Fruit fly (Drosophila melanogaster) whole organism, pupa: ENCODE data around the gene CG32801.

Experiments used
- CG10348 ChIP-seq: fragments of 200-800 bp; sonication (Bioruptor generic); IDR thresholded peaks from 2 replicates; pipeline ENCODE4 v1.3.6; 2022; ENCODE audit warnings: missing biosample characterization, missing genetic modification characterization
- CG12605 ChIP-seq: fragments of 200-800 bp; sonication (Bioruptor generic); IDR thresholded peaks from 2 replicates; pipeline ENCODE4 v1.3.6; 2022; ENCODE audit warnings: missing biosample characterization, missing genetic modification characterization
- CG13204 ChIP-seq: fragments of 200-800 bp; sonication (Bioruptor generic); optimal IDR thresholded peaks from 2 replicates; lab custom pipeline; 2018; ENCODE audit warnings: missing biosample characterization, mild to moderate bottlenecking, missing genetic modification characterization, moderate library complexity
- CG14655 ChIP-seq: fragments of 200-800 bp; sonication (Bioruptor generic); optimal IDR thresholded peaks from 3 replicates; lab custom pipeline; 2017; ENCODE audit warnings: mild to moderate bottlenecking, missing biosample characterization, missing genetic modification reagents, missing genetic modification characterization
- CG15710 ChIP-seq: fragments of 200-800 bp; sonication (Bioruptor generic); optimal IDR thresholded peaks from 2 replicates; lab custom pipeline; 2018; ENCODE audit warnings: missing biosample characterization, mild to moderate bottlenecking, missing genetic modification characterization, moderate library complexity
- CG17806 ChIP-seq: fragments of 200-800 bp; sonication (Bioruptor generic); optimal IDR thresholded peaks from 2 replicates; lab custom pipeline; 2018; ENCODE audit warnings: missing biosample characterization, mild to moderate bottlenecking, missing genetic modification characterization, moderate library complexity
- CG32121 ChIP-seq: fragments of 200-800 bp; sonication (Bioruptor generic); IDR thresholded peaks from 2 replicates; pipeline ENCODE4 v1.3.6; 2022; ENCODE audit warnings: missing biosample characterization, missing genetic modification characterization
- CG34367 ChIP-seq: fragments of 200-800 bp; sonication (Bioruptor generic); optimal IDR thresholded peaks from 2 replicates; lab custom pipeline; 2018; ENCODE audit warnings: missing biosample characterization, mild to moderate bottlenecking, missing genetic modification characterization
- CG4496 ChIP-seq: fragments of 200-800 bp; sonication (Bioruptor generic); IDR thresholded peaks from 3 replicates; pipeline ENCODE4 v1.3.6; 2022; ENCODE audit warnings: missing biosample characterization, missing genetic modification characterization
- CG8159 ChIP-seq: fragments of 200-800 bp; sonication (Bioruptor generic); optimal IDR thresholded peaks from 3 replicates; lab custom pipeline; 2018; ENCODE audit warnings: missing biosample characterization, mild to moderate bottlenecking, missing genetic modification characterization, moderate library complexity
- CG8301 ChIP-seq: fragments of 200-800 bp; sonication (Bioruptor generic); optimal IDR thresholded peaks from 2 replicates; lab custom pipeline; 2018; ENCODE audit warnings: missing biosample characterization, mild to moderate bottlenecking, missing genetic modification characterization
- CG9948 ChIP-seq: fragments of 200-800 bp; sonication (Bioruptor generic); optimal IDR thresholded peaks from 2 replicates; lab custom pipeline; 2018; ENCODE audit warnings: missing biosample characterization, mild to moderate bottlenecking, missing genetic modification characterization, moderate library complexity
- D1 ChIP-seq: fragments of 200-800 bp; sonication (Bioruptor generic); optimal IDR thresholded peaks from 2 replicates; lab custom pipeline; 2018; ENCODE audit warnings: missing biosample characterization, mild to moderate bottlenecking, missing genetic modification characterization, moderate library complexity
- EcR ChIP-seq: fragments of 200-800 bp; sonication (Bioruptor generic); optimal IDR thresholded peaks from 3 replicates; lab custom pipeline; 2019; ENCODE audit warnings: missing biosample characterization, missing genetic modification characterization, mild to moderate bottlenecking, moderate library complexity, missing genetic modification reagents
- Ets98B ChIP-seq: fragments of 200-800 bp; sonication (Bioruptor generic); IDR thresholded peaks from 2 replicates; pipeline ENCODE4 v1.3.6; 2022; ENCODE audit warnings: missing biosample characterization, missing genetic modification characterization
- Pif1A ChIP-seq: fragments of 200-800 bp; sonication (Bioruptor generic); optimal IDR thresholded peaks from 3 replicates; lab custom pipeline; 2016; ENCODE audit warnings: missing biosample characterization, missing genetic modification characterization
- Pif1B ChIP-seq: fragments of 200-800 bp; sonication (Bioruptor generic); optimal IDR thresholded peaks from 3 replicates; lab custom pipeline; 2016; ENCODE audit warnings: missing biosample characterization, missing genetic modification characterization
- Snoo ChIP-seq: fragments of 200-800 bp; sonication (Bioruptor generic); optimal IDR thresholded peaks from 3 replicates; lab custom pipeline; 2017; ENCODE audit warnings: missing biosample characterization, mild to moderate bottlenecking, missing genetic modification characterization, inconsistent platforms
- fd96Ca ChIP-seq: fragments of 200-800 bp; sonication (Bioruptor generic); IDR thresholded peaks from 3 replicates; pipeline ENCODE4 v1.3.6; 2022; ENCODE audit warnings: missing biosample characterization, missing genetic modification characterization
- gl ChIP-seq: fragments of 200-800 bp; sonication (Bioruptor generic); optimal IDR thresholded peaks from 2 replicates; lab custom pipeline; 2018; ENCODE audit warnings: missing biosample characterization, mild to moderate bottlenecking, missing genetic modification characterization
- rn ChIP-seq: fragments of 200-800 bp; sonication (Bioruptor generic); IDR thresholded peaks from 2 replicates; pipeline ENCODE4 v1.3.6; 2022; ENCODE audit warnings: missing biosample characterization, missing genetic modification characterization

The CG32801 gene

dm6 chrX:1947178-1947872 lies 44.3 kb upstream of the CG32801 start:
- peak; percentile 93 for TF ChIP-seq CG13204 (GFP tag; lab: Kevin White, UChicago)
- peak; percentile 94 for TF ChIP-seq D1 (tag; lab: Kevin White, UChicago)
- TF ChIP-seq rn: peak; percentile 95
- TF ChIP-seq CG12605 (GFP tag; lab: Robert Waterston, UW): peak; percentile 97
- TF ChIP-seq CG8159 (tag; lab: Kevin White, UChicago): peak; percentile 96
- TF ChIP-seq CG15710 (tag; lab: Kevin White, UChicago): peak; percentile 97
- peak; percentile 65 for TF ChIP-seq CG10348 (GFP tag; lab: Robert Waterston, UW)
- peak; percentile 98 for TF ChIP-seq Snoo (tag; lab: Kevin White, UChicago)
- peak; percentile 98 for TF ChIP-seq CG9948 (tag; lab: Kevin White, UChicago)
- TF ChIP-seq gl (tag; lab: Kevin White, UChicago): peak; percentile 92
- peak; percentile 97 for TF ChIP-seq CG17806 (tag; lab: Kevin White, UChicago)
- TF ChIP-seq CG8301 (tag; lab: Kevin White, UChicago): peak; percentile 98
- peak; percentile 96 for TF ChIP-seq EcR
- peak; percentile 99 for TF ChIP-seq Pif1A (GFP tag; lab: Kevin White, UChicago)
- TF ChIP-seq Ets98B (GFP tag; lab: Robert Waterston, UW): peak; percentile 98
- TF ChIP-seq fd96Ca (GFP tag; lab: Robert Waterston, UW): peak; percentile 99
- peak; percentile 97 for TF ChIP-seq CG34367 (tag; lab: Kevin White, UChicago)
- peak; percentile 99 for TF ChIP-seq CG14655 (GFP tag; lab: Kevin White, UChicago)
- TF ChIP-seq CG32121 (GFP tag; lab: Robert Waterston, UW): peak; percentile 98
- TF ChIP-seq Pif1B (GFP tag; lab: Kevin White, UChicago): peak; percentile 98
- TF ChIP-seq CG4496: peak; percentile 99

- TF ChIP-seq CG13204 (GFP tag; lab: Kevin White, UChicago) (no peak), CG4496 (no peak), rn (no peak), Ets98B (GFP tag; lab: Robert Waterston, UW) (no peak), EcR (peak; percentile 95), CG17806 (tag; lab: Kevin White, UChicago) (no peak)
Observed at dm6 chrX:1945241-1945640, 42.3 kb upstream of the CG32801 start.

dm6 chrX:1944245-1945114 lies 41.5 kb upstream of the CG32801 start:
- TF ChIP-seq EcR (no peak), Ets98B (GFP tag; lab: Robert Waterston, UW) (no peak), fd96Ca (GFP tag; lab: Robert Waterston, UW) (peak; percentile 58; the same call in 1 of the 3 replicates), Snoo (tag; lab: Kevin White, UChicago) (peak; percentile 65), CG10348 (GFP tag; lab: Robert Waterston, UW) (no peak), CG8159 (tag; lab: Kevin White, UChicago) (peak; percentile 30), Pif1A (GFP tag; lab: Kevin White, UChicago) (no peak), CG32121 (GFP tag; lab: Robert Waterston, UW) (no peak), CG12605 (GFP tag; lab: Robert Waterston, UW) (no peak), Pif1B (GFP tag; lab: Kevin White, UChicago) (no peak), D1 (tag; lab: Kevin White, UChicago) (no peak), CG14655 (GFP tag; lab: Kevin White, UChicago) (no peak), CG17806 (tag; lab: Kevin White, UChicago) (peak; percentile 26), CG8301 (tag; lab: Kevin White, UChicago) (peak; percentile 17), CG15710 (tag; lab: Kevin White, UChicago) (peak; percentile 4), CG4496 (no peak), CG34367 (tag; lab: Kevin White, UChicago) (no peak), CG13204 (GFP tag; lab: Kevin White, UChicago) (no peak), CG9948 (tag; lab: Kevin White, UChicago) (peak; percentile 5)

- TF ChIP-seq CG4496: no peak
- no peak for TF ChIP-seq rn
- TF ChIP-seq CG10348 (GFP tag; lab: Robert Waterston, UW): no peak
- TF ChIP-seq D1 (tag; lab: Kevin White, UChicago): peak; percentile 7
- peak; percentile 66 for TF ChIP-seq CG8159 (tag; lab: Kevin White, UChicago)
- TF ChIP-seq EcR: peak; percentile 97
- peak; percentile 28 for TF ChIP-seq Pif1A (GFP tag; lab: Kevin White, UChicago)
- no peak for TF ChIP-seq gl (tag; lab: Kevin White, UChicago)
- no peak for TF ChIP-seq CG32121 (GFP tag; lab: Robert Waterston, UW)
- 0 out of 3 replicates have a peak, but pooled peaks have one; percentile 29 for TF ChIP-seq fd96Ca (GFP tag; lab: Robert Waterston, UW)
- TF ChIP-seq CG17806 (tag; lab: Kevin White, UChicago): peak; percentile 40
- TF ChIP-seq CG9948 (tag; lab: Kevin White, UChicago): peak; percentile 54
- peak; percentile 34 for TF ChIP-seq Pif1B (GFP tag; lab: Kevin White, UChicago)
- peak; percentile 56 for TF ChIP-seq CG8301 (tag; lab: Kevin White, UChicago)
- peak; percentile 65 for TF ChIP-seq Snoo (tag; lab: Kevin White, UChicago)
- TF ChIP-seq Ets98B (GFP tag; lab: Robert Waterston, UW): peak; percentile 19
- no peak for TF ChIP-seq CG12605 (GFP tag; lab: Robert Waterston, UW)
- no peak for TF ChIP-seq CG13204 (GFP tag; lab: Kevin White, UChicago)
- peak; percentile 65 for TF ChIP-seq CG15710 (tag; lab: Kevin White, UChicago)
- peak; percentile 71 for TF ChIP-seq CG14655 (GFP tag; lab: Kevin White, UChicago)
- TF ChIP-seq CG34367 (tag; lab: Kevin White, UChicago): peak; percentile 50
Observed at dm6 chrX:1943337-1944244, 40.6 kb upstream of the CG32801 start.
